Fruit fly (Drosophila melanogaster) S2 (cell line): ENCODE measurements around the gene Rsph9.
A peak's percentile ranks its signal among the peaks of the same experiment; 100 is the strongest.

ENCODE experiments used
- CG8478 ChIP-seq: fragments of >200 bp; optimal IDR thresholded peaks from 2 replicates; lab custom pipeline; 2018
- CTCF ChIP-seq, 2 experiments: fragments of >200 bp; optimal IDR thresholded peaks; 2 replicates each; lab custom pipeline; 2018

The Rsph9 gene

dm6 chr2L:17387735-17388367 is 24.6 kb downstream of the Rsph9 start:
- TF ChIP-seq CTCF (optimal IDR thresholded peaks at IDR 0.05; lab: Kevin White, UChicago) (no peak), CG8478 (no peak)

- TF ChIP-seq CTCF (optimal IDR thresholded peaks at IDR 0.05; lab: Kevin White, UChicago) (no peak), CG8478 (no peak)
Measured at dm6 chr2L:17385221-17385529, 27.3 kb downstream of the Rsph9 start.

dm6 chr2L:17384331-17385220 is 27.9 kb downstream of the Rsph9 start, which contains the start of gene CLIP-190:
CLIP-190 (plus strand) TSS chr2L:17384700.
- peak in 1 of 2 experiments; percentile 32 for TF ChIP-seq CTCF (optimal IDR thresholded peaks at IDR 0.05; lab: Kevin White, UChicago)
- no peak for TF ChIP-seq CG8478

- TF ChIP-seq CTCF (optimal IDR thresholded peaks at IDR 0.05; lab: Kevin White, UChicago), result peak; percentile 22
- TF ChIP-seq CG8478, result no peak
Measured at dm6 chr2L:17383588-17384308, 28.7 kb downstream of the Rsph9 start, which contains the start of gene Lrch. Lrch (minus strand) TSS chr2L:17384115.

- no peak for TF ChIP-seq CG8478
- no peak for TF ChIP-seq CTCF (optimal IDR thresholded peaks at IDR 0.05; lab: Kevin White, UChicago)
Measured at dm6 chr2L:17382783-17383182, 29.6 kb downstream of the Rsph9 start.

dm6 chr2L:17382318-17382717 is 30.1 kb downstream of the Rsph9 start:
- no peak for TF ChIP-seq CG8478
- TF ChIP-seq CTCF (optimal IDR thresholded peaks at IDR 0.05; lab: Kevin White, UChicago), result no peak

- TF ChIP-seq CTCF (optimal IDR thresholded peaks at IDR 0.05; lab: Kevin White, UChicago), result no peak
- no peak for TF ChIP-seq CG8478
Measured at dm6 chr2L:17381616-17382015, 30.8 kb downstream of the Rsph9 start.

dm6 chr2L:17381075-17381474 is 31.4 kb downstream of the Rsph9 start:
- no peak for TF ChIP-seq CG8478
- TF ChIP-seq CTCF (optimal IDR thresholded peaks at IDR 0.05; lab: Kevin White, UChicago), result no peak

- TF ChIP-seq CG8478 (no peak), CTCF (optimal IDR thresholded peaks at IDR 0.05; lab: Kevin White, UChicago) (no peak)
Measured at dm6 chr2L:17380508-17380907, 31.9 kb downstream of the Rsph9 start.

dm6 chr2L:17379844-17380243 is 32.6 kb downstream of the Rsph9 start:
- TF ChIP-seq CTCF (optimal IDR thresholded peaks at IDR 0.05; lab: Kevin White, UChicago) (no peak), CG8478 (no peak)

dm6 chr2L:17378767-17379301 is 33.6 kb downstream of the Rsph9 start:
- TF ChIP-seq CG8478 (no peak), CTCF (optimal IDR thresholded peaks at IDR 0.05; lab: Kevin White, UChicago) (no peak)

- TF ChIP-seq CTCF (optimal IDR thresholded peaks at IDR 0.05; lab: Kevin White, UChicago), result no peak
- TF ChIP-seq CG8478, result no peak
Measured at dm6 chr2L:17377818-17378217, 34.6 kb downstream of the Rsph9 start.

dm6 chr2L:17375955-17376659 is 36.3 kb downstream of the Rsph9 start:
- TF ChIP-seq CG8478 (no peak), CTCF (optimal IDR thresholded peaks at IDR 0.05; lab: Kevin White, UChicago) (no peak)

dm6 chr2L:17374832-17375231 is 37.6 kb downstream of the Rsph9 start:
- TF ChIP-seq CTCF (optimal IDR thresholded peaks at IDR 0.05; lab: Kevin White, UChicago) (no peak), CG8478 (no peak)

dm6 chr2L:17368503-17368902 is 43.9 kb downstream of the Rsph9 start:
- TF ChIP-seq CTCF (optimal IDR thresholded peaks at IDR 0.05; lab: Kevin White, UChicago) (peak in 1 of 2 experiments; percentile 64), CG8478 (no peak)
